Fruit fly (Drosophila melanogaster) whole organism, embryonic: Measurements from ENCODE around the gene Mrm2.

ENCODE experiments used
- Blimp-1 ChIP-seq: fragments of 200-800 bp; sonication (Bioruptor generic); optimal IDR thresholded peaks from 3 replicates; lab custom pipeline; 2018; ENCODE audit warnings: missing biosample characterization, missing genetic modification characterization, mild to moderate bottlenecking, moderate library complexity, missing genetic modification reagents
- CG11696 ChIP-seq: fragments of 200-800 bp; sonication (Bioruptor generic); IDR thresholded peaks from 2 replicates; pipeline ENCODE4 v1.3.6; 2022; ENCODE audit warnings: missing biosample characterization, missing genetic modification characterization
- CG11723 ChIP-seq: fragments of 200-800 bp; sonication (Bioruptor generic); optimal IDR thresholded peaks from 2 replicates; lab custom pipeline; 2017; ENCODE audit warnings: missing biosample characterization, mild to moderate bottlenecking, missing genetic modification characterization
- CG16813 ChIP-seq: fragments of 200-800 bp; sonication (Bioruptor generic); IDR thresholded peaks from 3 replicates; pipeline ENCODE4 v1.3.6; 2022; ENCODE audit warnings: missing biosample characterization, missing genetic modification characterization; ENCODE audit not compliant: partially characterized antibody
- CG17359 ChIP-seq: fragments of 200-800 bp; sonication (Bioruptor generic); optimal IDR thresholded peaks from 3 replicates; lab custom pipeline; 2018; ENCODE audit warnings: missing biosample characterization, mild to moderate bottlenecking, missing genetic modification characterization, moderate library complexity
- CG17802 ChIP-seq: fragments of 200-800 bp; sonication (Bioruptor generic); optimal IDR thresholded peaks from 2 replicates; lab custom pipeline; 2018; ENCODE audit warnings: missing biosample characterization, mild to moderate bottlenecking, missing genetic modification characterization, moderate library complexity
- CG2202 ChIP-seq: fragments of 200-800 bp; sonication (Bioruptor generic); optimal IDR thresholded peaks from 2 replicates; lab custom pipeline; 2018; ENCODE audit warnings: missing biosample characterization, mild to moderate bottlenecking, missing genetic modification characterization
- CG4328 ChIP-seq: fragments of 200-800 bp; sonication (Bioruptor generic); optimal IDR thresholded peaks from 3 replicates; lab custom pipeline; 2017; ENCODE audit warnings: missing biosample characterization, missing genetic modification reagents, missing genetic modification characterization
- CG7357 ChIP-seq: fragments of 200-800 bp; sonication (Bioruptor generic); IDR thresholded peaks from 3 replicates; pipeline ENCODE4 v1.3.6; 2022; ENCODE audit warnings: missing biosample characterization, missing genetic modification characterization
- CG8281 ChIP-seq: fragments of 200-800 bp; sonication (Bioruptor generic); optimal IDR thresholded peaks from 2 replicates; lab custom pipeline; 2018; ENCODE audit warnings: missing biosample characterization, mild to moderate bottlenecking, missing genetic modification characterization, moderate library complexity
- E2f2 ChIP-seq: fragments of 200-800 bp; sonication (Bioruptor generic); IDR thresholded peaks from 2 replicates; pipeline ENCODE4 v1.3.6; 2022; ENCODE audit warnings: missing biosample characterization, missing genetic modification characterization
- Gsc ChIP-seq: fragments of 200-800 bp; sonication (Bioruptor generic); IDR thresholded peaks from 2 replicates; pipeline ENCODE4 v1.3.6; 2022; ENCODE audit warnings: missing biosample characterization, missing genetic modification characterization
- Hand ChIP-seq: fragments of 200-800 bp; sonication (Bioruptor generic); optimal IDR thresholded peaks from 2 replicates; lab custom pipeline; 2017; ENCODE audit warnings: mild to moderate bottlenecking, missing biosample characterization, missing genetic modification reagents, missing genetic modification characterization
- Hr78 ChIP-seq, 2 experiments: fragments of 200-800 bp in 1 of 2; fragments of >200 bp in 1 of 2; sonication (Bioruptor generic) in 1 of 2; optimal IDR thresholded peaks; 2 replicates each; lab custom pipeline; 2017 to 2019; ENCODE audit warnings: missing biosample characterization in 2 of 2, missing genetic modification characterization in 2 of 2, mild to moderate bottlenecking in 1 of 2, moderate library complexity in 1 of 2
- MBD-R2 ChIP-seq: fragments of 200-800 bp; sonication (Bioruptor generic); IDR thresholded peaks from 2 replicates; pipeline ENCODE4 v1.3.6; 2022; ENCODE audit warnings: missing biosample characterization, missing genetic modification characterization
- NFAT ChIP-seq: fragments of 200-800 bp; sonication (Bioruptor generic); IDR thresholded peaks from 2 replicates; pipeline ENCODE4 v1.3.6; 2022; ENCODE audit warnings: missing biosample characterization, missing genetic modification characterization
- Nf-YB ChIP-seq: fragments of 200-800 bp; sonication (Bioruptor generic); optimal IDR thresholded peaks from 3 replicates; lab custom pipeline; 2019; ENCODE audit warnings: missing biosample characterization, mild to moderate bottlenecking, missing genetic modification characterization, moderate library complexity
- Oli ChIP-seq: fragments of 200-800 bp; sonication (Bioruptor generic); optimal IDR thresholded peaks from 2 replicates; lab custom pipeline; 2018; ENCODE audit warnings: missing biosample characterization, mild to moderate bottlenecking, missing genetic modification characterization, moderate library complexity
- Ravus ChIP-seq: fragments of 200-800 bp; sonication (Bioruptor generic); IDR thresholded peaks from 2 replicates; pipeline ENCODE4 v1.3.6; 2022; ENCODE audit warnings: missing biosample characterization, missing genetic modification characterization
- Ssrp ChIP-seq: fragments of 200-800 bp; sonication (Bioruptor generic); optimal IDR thresholded peaks from 2 replicates; lab custom pipeline; 2018; ENCODE audit warnings: missing biosample characterization, mild to moderate bottlenecking, missing genetic modification characterization, moderate library complexity
- Taf1 ChIP-seq: fragments of 200-800 bp; sonication (Bioruptor generic); IDR thresholded peaks from 2 replicates; pipeline ENCODE4 v1.3.6; 2022; ENCODE audit warnings: missing biosample characterization, missing genetic modification characterization
- ac ChIP-seq: fragments of 200-800 bp; sonication (Bioruptor generic); optimal IDR thresholded peaks from 3 replicates; lab custom pipeline; 2017; ENCODE audit warnings: missing biosample characterization, mild to moderate bottlenecking, missing genetic modification characterization
- aop ChIP-seq: fragments of 200-800 bp; sonication (Bioruptor generic); IDR thresholded peaks from 2 replicates; pipeline ENCODE4 v1.3.6; 2022; ENCODE audit warnings: missing biosample characterization, missing genetic modification characterization
- bab2 ChIP-seq: fragments of 200-800 bp; sonication (Bioruptor generic); optimal IDR thresholded peaks from 2 replicates; lab custom pipeline; 2016; ENCODE audit warnings: missing biosample characterization, missing genetic modification characterization
- ci ChIP-seq: fragments of 200-800 bp; sonication (Bioruptor generic); IDR thresholded peaks from 3 replicates; pipeline ENCODE4 v1.3.6; 2022; ENCODE audit warnings: missing biosample characterization, missing genetic modification characterization
- dpn ChIP-seq, 2 experiments: fragments of 200-800 bp; sonication (Bioruptor generic); optimal IDR thresholded peaks; 3 replicates each; lab custom pipeline; 2016; ENCODE audit warnings: missing biosample characterization in 2 of 2, missing genetic modification characterization in 2 of 2
- dysf ChIP-seq: fragments of 200-800 bp; sonication (Bioruptor generic); IDR thresholded peaks from 3 replicates; pipeline ENCODE4 v1.3.6; 2022; ENCODE audit warnings: missing biosample characterization, missing genetic modification characterization
- eve ChIP-seq, 2 experiments: fragments of >200 bp; optimal IDR thresholded peaks; 2 replicates each; lab custom pipeline; 2017; ENCODE audit warnings: missing biosample characterization in 2 of 2, missing genetic modification characterization in 2 of 2
- exex ChIP-seq: fragments of 200-800 bp; sonication (Bioruptor generic); optimal IDR thresholded peaks from 4 replicates; lab custom pipeline; 2018; ENCODE audit warnings: missing biosample characterization, mild to moderate bottlenecking, missing genetic modification characterization, moderate library complexity
- fd64A ChIP-seq: fragments of 200-800 bp; sonication (Bioruptor generic); optimal IDR thresholded peaks from 3 replicates; lab custom pipeline; 2018; ENCODE audit warnings: missing biosample characterization, mild to moderate bottlenecking, missing genetic modification characterization
- fd96Cb ChIP-seq: fragments of 200-800 bp; sonication (Bioruptor generic); optimal IDR thresholded peaks from 2 replicates; lab custom pipeline; 2018; ENCODE audit warnings: missing biosample characterization, mild to moderate bottlenecking, missing genetic modification characterization, moderate library complexity
- ftz-f1 ChIP-seq: fragments of 200-800 bp; sonication (Bioruptor generic); optimal IDR thresholded peaks from 2 replicates; lab custom pipeline; 2016; ENCODE audit warnings: missing biosample characterization, missing genetic modification characterization
- gem ChIP-seq: fragments of 200-800 bp; sonication (Bioruptor generic); optimal IDR thresholded peaks from 2 replicates; lab custom pipeline; 2019; ENCODE audit warnings: missing biosample characterization, mild to moderate bottlenecking, missing genetic modification characterization, moderate library complexity
- gsb ChIP-seq: fragments of 200-800 bp; sonication (Bioruptor generic); IDR thresholded peaks from 2 replicates; pipeline ENCODE4 v1.3.6; 2022; ENCODE audit warnings: missing biosample characterization, missing genetic modification characterization
- insv ChIP-seq, 2 experiments: fragments of 200-800 bp; sonication (Bioruptor generic); optimal IDR thresholded peaks; 3 replicates each; lab custom pipeline; 2016 to 2018; ENCODE audit warnings: missing biosample characterization in 2 of 2, missing genetic modification characterization in 2 of 2
- jigr1 ChIP-seq: fragments of 200-800 bp; sonication (Bioruptor generic); IDR thresholded peaks from 3 replicates; pipeline ENCODE4 v1.3.6; 2022; ENCODE audit warnings: missing biosample characterization, missing genetic modification characterization
- luna ChIP-seq: fragments of 200-800 bp; sonication (Bioruptor generic); optimal IDR thresholded peaks from 2 replicates; lab custom pipeline; 2016; ENCODE audit warnings: missing biosample characterization, missing genetic modification characterization
- mirr ChIP-seq: fragments of 200-800 bp; sonication (Bioruptor generic); optimal IDR thresholded peaks from 3 replicates; lab custom pipeline; 2018; ENCODE audit warnings: missing biosample characterization, mild to moderate bottlenecking, missing genetic modification characterization
- oc ChIP-seq: fragments of 200-800 bp; sonication (Bioruptor generic); optimal IDR thresholded peaks from 2 replicates; lab custom pipeline; 2018; ENCODE audit warnings: missing biosample characterization, mild to moderate bottlenecking, missing genetic modification characterization, moderate library complexity
- pan ChIP-seq, 4 experiments: fragments of >200 bp in 3 of 4; fragments of 200-800 bp in 1 of 4; sonication (Bioruptor generic) in 1 of 4; optimal IDR thresholded peaks in 3 of 4; IDR thresholded peaks in 1 of 4; 2 replicates each; pipeline versions ENCODE4 v1.3.6 to Lab custom; 2017 to 2022; ENCODE audit warnings: missing biosample characterization in 2 of 4, missing genetic modification characterization in 2 of 4, mixed read lengths in 1 of 4
- phol ChIP-seq: fragments of 200-800 bp; sonication (Bioruptor generic); optimal IDR thresholded peaks from 3 replicates; lab custom pipeline; 2018; ENCODE audit warnings: missing biosample characterization, mild to moderate bottlenecking, missing genetic modification characterization, moderate library complexity
- seq ChIP-seq: fragments of 200-800 bp; sonication (Bioruptor generic); IDR thresholded peaks from 2 replicates; pipeline ENCODE4 v1.3.6; 2022; ENCODE audit warnings: missing biosample characterization, missing genetic modification characterization
- slp2 ChIP-seq: fragments of 200-800 bp; sonication (Bioruptor generic); optimal IDR thresholded peaks from 2 replicates; lab custom pipeline; 2016; ENCODE audit warnings: missing biosample characterization, missing genetic modification characterization
- so ChIP-seq: fragments of 200-800 bp; sonication (Bioruptor generic); IDR thresholded peaks from 3 replicates; pipeline ENCODE4 v1.3.6; 2022; ENCODE audit warnings: missing biosample characterization, missing genetic modification characterization
- sqz ChIP-seq: fragments of 200-800 bp; sonication (Bioruptor generic); optimal IDR thresholded peaks from 3 replicates; lab custom pipeline; 2018; ENCODE audit warnings: missing biosample characterization, mild to moderate bottlenecking, missing genetic modification characterization
- tll ChIP-seq, 2 experiments: fragments of 200-800 bp in 1 of 2; fragments of >200 bp in 1 of 2; sonication (Bioruptor generic) in 1 of 2; optimal IDR thresholded peaks; 2 replicates each; lab custom pipeline; 2017 to 2019; ENCODE audit warnings: missing biosample characterization in 2 of 2, missing genetic modification characterization in 2 of 2, mild to moderate bottlenecking in 1 of 2, moderate library complexity in 1 of 2
- toy ChIP-seq: fragments of 200-800 bp; sonication (Bioruptor generic); IDR thresholded peaks from 2 replicates; pipeline ENCODE4 v1.3.6; 2022; ENCODE audit warnings: missing biosample characterization, missing genetic modification characterization
- trem ChIP-seq: fragments of 200-800 bp; optimal IDR thresholded peaks from 3 replicates; lab custom pipeline; 2019; ENCODE audit warnings: missing biosample characterization, mild to moderate bottlenecking, missing genetic modification characterization, moderate library complexity
- unc-4 ChIP-seq: fragments of 200-800 bp; sonication (Bioruptor generic); IDR thresholded peaks from 2 replicates; pipeline ENCODE4 v1.3.6; 2022; ENCODE audit warnings: missing biosample characterization, missing genetic modification characterization; ENCODE audit not compliant: partially characterized antibody

Mrm2 gene

DNA sequence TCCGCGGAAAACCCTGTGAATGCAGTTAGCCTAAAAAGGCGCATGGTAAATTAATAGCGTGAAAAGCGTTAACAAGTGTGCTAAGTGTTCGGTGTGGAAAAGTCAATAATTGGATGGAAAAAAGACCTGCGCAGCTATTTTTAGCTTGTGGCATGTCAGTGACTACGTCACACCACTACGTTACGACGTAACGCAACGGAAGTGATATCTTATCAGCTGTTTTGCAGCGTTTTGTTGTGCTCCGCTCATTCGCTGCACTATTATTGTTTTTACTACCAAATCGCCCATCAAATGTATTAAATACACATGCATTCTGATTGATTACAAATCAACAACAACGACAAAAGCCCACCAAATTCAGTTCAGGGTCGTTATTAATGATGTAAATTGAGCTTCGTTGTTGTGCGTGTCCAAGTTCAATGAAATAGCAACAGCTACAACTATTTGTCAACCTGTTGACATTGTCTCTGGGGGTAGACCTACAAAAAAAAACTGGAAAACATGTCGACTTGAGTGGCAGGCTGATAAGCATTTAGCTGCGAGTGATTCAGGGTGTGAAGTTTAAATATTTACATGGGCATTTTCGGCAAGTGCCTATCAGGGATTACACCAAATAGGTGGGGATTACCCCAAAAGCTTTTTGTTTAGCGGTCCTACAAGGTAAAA is 13.7 kb upstream of the Mrm2 start (continued):
- TF ChIP-seq gsb (GFP tag; lab: Robert Waterston, UW) (no peak), sqz (peak; percentile 92), oc (tag; lab: Kevin White, UChicago) (peak; percentile 60), CG11696 (GFP tag; lab: Robert Waterston, UW) (no peak), ftz-f1 (peak; percentile 89), Taf1 (GFP tag; lab: Robert Waterston, UW) (no peak), slp2 (GFP tag; lab: Kevin White, UChicago) (no peak), CG16813 (GFP tag; lab: Robert Waterston, UW) (no peak), phol (tag; lab: Kevin White, UChicago) (no peak), Ssrp (tag; lab: Kevin White, UChicago) (no peak), exex (tag; lab: Kevin White, UChicago) (peak; percentile 23), seq (GFP tag; lab: Robert Waterston, UW) (peak; percentile 33; the same call in 1 of the 2 replicates), Blimp-1 (GFP tag; lab: Kevin White, UChicago) (no peak), pan (optimal IDR thresholded peaks at IDR 0.05; lab: Kevin White, UChicago) (no peak), pan (GFP tag; optimal IDR thresholded peaks at IDR 0.05 in 1 of 2, IDR thresholded peaks at IDR 0.05 in 1 of 2) (peak in 1 of 2 experiments; percentile 40), fd64A (GFP tag; lab: Kevin White, UChicago) (peak; percentile 57), CG17802 (tag; lab: Kevin White, UChicago) (no peak), toy (GFP tag; lab: Robert Waterston, UW) (no peak), NFAT (peak; percentile 27; the same call in 1 of the 2 replicates), Hr78 (GFP tag; optimal IDR thresholded peaks at IDR 0.05; lab: Kevin White, UChicago) (peak in 1 of 2 experiments; percentile 81), E2f2 (GFP tag; lab: Robert Waterston, UW) (no peak), dpn (GFP tag; optimal IDR thresholded peaks at IDR 0.05; lab: Kevin White, UChicago) (no peak), so (peak; percentile 48; the same call in 1 of the 3 replicates), MBD-R2 (GFP tag; lab: Robert Waterston, UW) (peak; percentile 30), unc-4 (GFP tag; lab: Robert Waterston, UW) (no peak), ci (GFP tag; lab: Robert Waterston, UW) (peak; percentile 65; the same call in 2 of the 3 replicates), CG8281 (tag; lab: Kevin White, UChicago) (peak; percentile 47), Ravus (GFP tag; lab: Robert Waterston, UW) (no peak), tll (GFP tag; optimal IDR thresholded peaks at IDR 0.05; lab: Kevin White, UChicago) (no peak), fd96Cb (tag; lab: Kevin White, UChicago) (no peak), bab2 (peak; percentile 47), trem (tag; lab: Kevin White, UChicago) (peak; percentile 5), jigr1 (no peak), CG7357 (GFP tag; lab: Robert Waterston, UW) (no peak), mirr (GFP tag; lab: Kevin White, UChicago) (peak; percentile 89), insv (GFP tag; optimal IDR thresholded peaks at IDR 0.05; lab: Kevin White, UChicago) (no peak), CG4328 (GFP tag; lab: Kevin White, UChicago) (peak; percentile 43), eve (GFP tag; optimal IDR thresholded peaks at IDR 0.05; lab: Kevin White, UChicago) (no peak), Nf-YB (GFP tag; lab: Kevin White, UChicago) (peak; percentile 38), Oli (no peak), Gsc (GFP tag; lab: Robert Waterston, UW) (no peak), dysf (GFP tag; lab: Robert Waterston, UW) (no peak), gem (tag; lab: Kevin White, UChicago) (no peak), luna (GFP tag; lab: Kevin White, UChicago) (no peak), CG2202 (tag; lab: Kevin White, UChicago) (peak; percentile 77), ac (GFP tag; lab: Kevin White, UChicago) (no peak), aop (GFP tag; lab: Robert Waterston, UW) (no peak), CG17359 (tag; lab: Kevin White, UChicago) (no peak), Hand (no peak), CG11723 (GFP tag; lab: Kevin White, UChicago) (no peak)
